Fruit fly (Drosophila melanogaster) whole organism: Measurements from ENCODE around the gene chic.

Experiments
- CG8478 ChIP-seq: fragments of >200 bp; optimal IDR thresholded peaks from 2 replicates; lab custom pipeline; 2018; ENCODE audit warnings: inconsistent platforms
- Dll ChIP-seq: fragments of >200 bp; optimal IDR thresholded peaks from 2 replicates; lab custom pipeline; 2017
- EcR ChIP-seq, 2 experiments: fragments of >200 bp; optimal IDR thresholded peaks; 2 replicates each; lab custom pipeline; 2017; ENCODE audit warnings: missing biosample characterization in 2 of 2, missing genetic modification characterization in 2 of 2, missing genetic modification reagents in 2 of 2
- pan ChIP-seq: fragments of >200 bp; optimal IDR thresholded peaks from 2 replicates; lab custom pipeline; 2017
- psq ChIP-seq: fragments of >200 bp; optimal IDR thresholded peaks from 2 replicates; lab custom pipeline; 2017
- usp ChIP-seq: fragments of >200 bp; optimal IDR thresholded peaks from 2 replicates; lab custom pipeline; 2017; ENCODE audit warnings: missing biosample characterization, missing genetic modification characterization, mixed read lengths

The chic gene

dm6 chr2L:5923603-5924138 is 57.1 kb downstream of the chic start, which contains the start of gene CG9016:
TSS of gene CG9016 (minus strand) at chr2L:5923653.
- no peak for TF ChIP-seq Dll (lab: Kevin White, UChicago)
- TF ChIP-seq psq (lab: Kevin White, UChicago), result no peak
- no peak for TF ChIP-seq CG8478 (lab: Kevin White, UChicago)
- no peak for TF ChIP-seq usp (GFP tag; lab: Kevin White, UChicago)
- no peak for TF ChIP-seq EcR (GFP tag; optimal IDR thresholded peaks at IDR 0.05; lab: Kevin White, UChicago)
- no peak for TF ChIP-seq pan (lab: Kevin White, UChicago)
